Worm (Caenorhabditis elegans): ENCODE measurements around the gene F47B7.5.

The F47B7.5 gene

DNA sequence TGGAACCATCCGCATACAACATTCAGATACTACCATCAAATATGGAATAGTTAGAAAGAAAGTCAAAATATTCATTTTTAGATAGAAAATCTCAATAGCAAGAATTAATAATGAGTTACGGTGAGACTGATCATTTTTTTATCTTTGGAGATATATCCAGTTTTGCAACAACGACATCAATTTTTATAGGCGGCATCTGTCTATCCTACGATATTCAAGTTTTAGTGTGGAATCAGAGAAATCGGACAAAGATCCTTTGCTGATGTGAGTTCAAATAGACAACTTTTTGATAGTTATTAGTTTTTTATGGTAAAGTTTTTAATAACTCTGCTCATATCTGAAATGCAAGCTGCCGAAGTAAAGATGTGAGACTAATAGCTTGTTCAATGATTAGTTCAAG lies 2.1 kb downstream of the F47B7.5 start, which contains the start of gene F47B7.4:
F47B7.4 (minus strand) TSS at position 101 of the 400 bp plus-strand sequence.
- no peak for TF ChIP-seq pax-1 (tag; optimal IDR thresholded peaks at IDR 0.05)
- no peak for TF ChIP-seq npax-4 (tag; optimal IDR thresholded peaks at IDR 0.05)
- TF ChIP-seq hlh-30 (tag; optimal IDR thresholded peaks at IDR 0.05; ENCODE audit: insufficient read depth) = no peak
- TF ChIP-seq tbx-7 (tag; optimal IDR thresholded peaks at IDR 0.05) = no peak
- no peak for TF ChIP-seq unc-55 (GFP tag; optimal IDR thresholded peaks at IDR 0.05)
- no peak for TF ChIP-seq ahr-1 (tag; optimal IDR thresholded peaks at IDR 0.05)

DNA sequence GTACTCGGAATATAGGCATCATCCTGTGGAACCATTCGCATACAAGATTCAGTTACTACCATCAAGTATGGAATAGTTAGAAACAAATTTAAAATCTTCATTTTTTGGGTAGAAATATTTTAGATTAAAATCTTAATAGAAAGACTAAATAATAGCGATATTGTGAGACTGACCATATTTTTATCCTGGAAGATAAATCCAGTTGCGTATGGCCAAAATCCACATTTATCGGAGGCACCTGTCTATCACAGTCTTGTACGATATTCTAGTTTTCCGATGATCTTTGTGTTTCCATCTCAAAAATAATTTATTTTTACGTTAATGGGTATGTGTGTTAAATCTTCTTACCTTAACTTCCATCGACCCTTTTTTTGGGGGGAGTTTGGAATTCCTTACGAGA lies 4.3 kb downstream of the F47B7.5 start, which contains the start of gene F47B7.3:
F47B7.3 (minus strand) TSS at position 101 of the 400 bp plus-strand sequence.
- TF ChIP-seq K02D7.2 (tag; optimal IDR thresholded peaks at IDR 0.05) = no peak
- no peak for TF ChIP-seq ceh-9 (tag; optimal IDR thresholded peaks at IDR 0.05)

DNA sequence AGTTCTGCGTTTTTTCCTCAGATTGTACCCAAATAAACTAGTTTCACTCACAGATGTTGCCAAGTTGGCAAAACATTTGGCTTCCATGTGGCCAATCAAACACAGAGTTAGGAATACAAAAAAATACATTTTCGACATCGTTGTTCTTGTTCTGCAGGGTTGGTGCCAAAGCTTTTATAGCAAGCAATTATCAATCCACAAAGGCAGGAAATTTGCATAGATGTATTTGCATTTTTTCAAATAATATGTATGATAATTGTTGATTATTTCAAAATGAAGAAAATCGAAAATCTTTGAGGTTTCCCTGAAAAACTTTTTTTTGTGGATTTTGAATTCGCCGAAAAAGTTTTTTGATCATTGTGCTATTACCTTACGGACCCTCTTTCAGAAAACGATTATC lies 6.2 kb downstream of the F47B7.5 start, which contains the start of gene T14G12.11:
T14G12.11 (minus strand) TSS at position 138 of the 400 bp plus-strand sequence.
- TF ChIP-seq hlh-30 (tag; optimal IDR thresholded peaks at IDR 0.05; ENCODE audit: insufficient read depth) (no peak), unc-42 (tag; optimal IDR thresholded peaks at IDR 0.05) (no peak)

DNA sequence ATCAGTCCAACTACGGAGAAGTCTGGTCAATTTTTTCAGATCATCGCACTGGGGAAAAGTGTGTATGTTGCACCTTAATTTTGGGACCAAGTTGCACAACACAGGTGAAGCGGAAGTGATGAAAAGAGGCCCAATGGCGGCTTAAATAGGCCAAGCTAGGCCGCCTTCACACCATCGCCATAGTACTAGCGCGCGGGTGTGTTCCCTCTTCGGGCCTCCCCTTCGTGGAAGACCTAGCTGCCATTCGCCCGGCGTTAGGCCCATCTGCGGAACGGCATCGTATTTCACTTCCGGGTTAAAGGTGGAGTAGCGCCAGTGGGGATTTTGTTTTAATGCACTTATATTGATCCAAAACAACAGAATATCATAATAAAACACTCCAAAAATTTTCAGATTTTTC lies 8.8 kb downstream of the F47B7.5 start:
- TF ChIP-seq sox-4 (tag; optimal IDR thresholded peaks at IDR 0.05) (no peak), tbx-7 (tag; optimal IDR thresholded peaks at IDR 0.05) (no peak), elt-2 (tag; optimal IDR thresholded peaks at IDR 0.05) (no peak), syd-9 (tag; optimal IDR thresholded peaks at IDR 0.05) (no peak), ref-2 (tag; optimal IDR thresholded peaks at IDR 0.05) (no peak)

DNA sequence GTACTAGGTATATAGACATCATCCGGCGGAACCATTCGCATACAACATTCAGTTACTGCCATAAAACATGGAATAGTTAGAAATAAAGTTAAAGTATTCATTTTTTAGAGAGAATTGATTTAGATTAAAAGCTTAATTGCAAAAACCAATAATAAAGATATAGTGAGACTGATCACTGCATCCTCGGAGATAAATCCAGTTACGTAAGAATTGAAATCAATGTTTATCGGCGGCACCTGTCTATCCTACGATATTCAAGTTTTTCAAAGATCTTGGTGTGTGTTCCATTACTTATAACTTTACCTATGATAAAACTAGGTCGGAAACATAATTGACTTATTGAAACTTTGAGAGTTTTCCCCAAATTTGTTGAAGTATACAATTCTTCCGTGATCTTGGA lies 9.3 kb downstream of the F47B7.5 start, which contains the start of gene T14G12.6:
T14G12.6 (minus strand) TSS at position 101 of the 400 bp plus-strand sequence.
- TF ChIP-seq ceh-30 (tag; optimal IDR thresholded peaks at IDR 0.05) (no peak), unc-55 (GFP tag; optimal IDR thresholded peaks at IDR 0.05) (no peak), fkh-6 (tag; optimal IDR thresholded peaks at IDR 0.05) (no peak), fax-1 (tag; optimal IDR thresholded peaks at IDR 0.05) (no peak), T23F11.4 (GFP tag; optimal IDR thresholded peaks at IDR 0.05) (no peak), tbx-2 (tag; optimal IDR thresholded peaks at IDR 0.05) (no peak), ahr-1 (tag; optimal IDR thresholded peaks at IDR 0.05) (no peak), dmd-4 (tag; optimal IDR thresholded peaks at IDR 0.05; ENCODE audit: borderline replicate concordance) (no peak), pha-2 (tag; optimal IDR thresholded peaks at IDR 0.05) (no peak), ceh-2 (tag; optimal IDR thresholded peaks at IDR 0.05) (no peak), odd-2 (tag; optimal IDR thresholded peaks at IDR 0.05) (no peak)

DNA sequence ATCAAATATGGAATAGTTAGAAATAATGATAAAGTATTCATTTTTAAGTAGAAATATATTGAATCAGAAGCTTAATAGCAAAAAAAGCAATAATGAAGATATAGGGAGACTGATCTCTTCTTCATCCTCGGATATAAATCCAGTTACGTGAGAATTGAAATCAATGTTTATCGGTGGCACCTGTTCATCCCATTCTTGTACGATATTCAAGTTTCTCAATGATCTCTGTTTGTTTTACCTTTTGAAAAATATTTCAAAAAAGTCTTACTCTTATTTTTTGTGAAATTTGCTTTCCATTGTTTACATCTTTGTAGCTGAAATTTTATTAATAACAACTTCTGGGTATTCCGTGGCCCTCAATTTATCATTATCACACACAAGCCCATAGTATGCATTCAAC lies 10.2 kb downstream of the F47B7.5 start, which contains the start of gene T14G12.12:
T14G12.12 (minus strand) TSS at position 101 of the 400 bp plus-strand sequence.
- TF ChIP-seq tbx-2 (tag; optimal IDR thresholded peaks at IDR 0.05) (no peak), ahr-1 (tag; optimal IDR thresholded peaks at IDR 0.05) (no peak), K09A11.1 (tag; optimal IDR thresholded peaks at IDR 0.05; ENCODE audit: insufficient read depth) (no peak), unc-86 (tag; optimal IDR thresholded peaks at IDR 0.05) (no peak), nhr-11 (tag; optimal IDR thresholded peaks at IDR 0.05) (no peak), eyg-1 (tag; optimal IDR thresholded peaks at IDR 0.05) (no peak), pros-1 (tag; optimal IDR thresholded peaks at IDR 0.05) (no peak), ceh-34 (tag; optimal IDR thresholded peaks at IDR 0.05) (no peak), hlh-30 (tag; optimal IDR thresholded peaks at IDR 0.05; ENCODE audit: insufficient read depth) (no peak), sdc-2 (tag; optimal IDR thresholded peaks at IDR 0.05) (no peak), rnt-1 (tag; optimal IDR thresholded peaks at IDR 0.05) (no peak), npax-4 (tag; optimal IDR thresholded peaks at IDR 0.05) (no peak), dve-1 (tag; optimal IDR thresholded peaks at IDR 0.05) (no peak), gmeb-2 (tag; optimal IDR thresholded peaks at IDR 0.05) (no peak), ceh-19 (GFP tag; optimal IDR thresholded peaks at IDR 0.05) (no peak), ceh-48 (tag; optimal IDR thresholded peaks at IDR 0.05) (no peak), lin-11 (tag; optimal IDR thresholded peaks at IDR 0.05) (no peak), ttx-3 (tag; optimal IDR thresholded peaks at IDR 0.05) (no peak), ceh-14 (tag; optimal IDR thresholded peaks at IDR 0.05) (no peak)

All from whole organism, late embryonic.